Worm (Caenorhabditis elegans) whole organism, L4 larva: Measurements from ENCODE around the gene T26C11.8.

Source experiments
- D1046.2 ChIP-seq: fragments of 200-800 bp; sonication (Bioruptor generic); IDR thresholded peaks from 2 replicates; pipeline ENCODE4 v1.3.6; 2022; ENCODE audit warnings: missing genetic modification characterization, missing compliant biosample characterization
- F10B5.3 ChIP-seq: sonication (generic microtip); optimal IDR thresholded peaks from 2 replicates; lab custom pipeline; 2016; ENCODE audit warnings: mild to moderate bottlenecking, missing genetic modification characterization, missing compliant biosample characterization
- F26F4.8 ChIP-seq: fragments of 200-800 bp; sonication (Bioruptor generic); conservative IDR thresholded peaks from 2 replicates; pipeline ENCODE4 v1.3.6; 2022; ENCODE audit warnings: missing genetic modification characterization, missing compliant biosample characterization
- F37D6.2 ChIP-seq: sonication (generic microtip); optimal IDR thresholded peaks from 2 replicates; lab custom pipeline; 2016; ENCODE audit warnings: mild to moderate bottlenecking, missing genetic modification characterization, missing compliant biosample characterization
- T26A8.4 ChIP-seq: fragments of 200-800 bp; sonication (Bioruptor generic); IDR thresholded peaks from 2 replicates; pipeline ENCODE4 v1.3.6; 2022; ENCODE audit warnings: missing genetic modification characterization, missing compliant biosample characterization
- Y48G9A.11 ChIP-seq: fragments of 200-800 bp; sonication (Bioruptor generic); IDR thresholded peaks from 2 replicates; pipeline ENCODE4 v1.3.6; 2022; ENCODE audit warnings: missing genetic modification reagents, missing genetic modification characterization, missing compliant biosample characterization
- Y5F2A.4 ChIP-seq: fragments of 200-800 bp; sonication (Bioruptor generic); optimal IDR thresholded peaks from 2 replicates; lab custom pipeline; 2018; ENCODE audit warnings: mild to moderate bottlenecking, missing genetic modification characterization, missing compliant biosample characterization
- Y75B8A.6 ChIP-seq: fragments of 200-800 bp; sonication (Bioruptor generic); IDR thresholded peaks from 2 replicates; pipeline ENCODE4 v1.3.6; 2022; ENCODE audit warnings: missing genetic modification reagents, missing genetic modification characterization, missing compliant biosample characterization
- ZK337.2 ChIP-seq: fragments of 200-800 bp; sonication (Bioruptor generic); IDR thresholded peaks from 2 replicates; pipeline ENCODE4 v1.3.6; 2022; ENCODE audit warnings: missing genetic modification reagents, missing genetic modification characterization, missing compliant biosample characterization
- ZK546.5 ChIP-seq, 2 experiments: sonication (generic microtip); optimal IDR thresholded peaks; 2 replicates each; lab custom pipeline; 2017; ENCODE audit warnings: missing biosample characterization in 2 of 2, missing genetic modification characterization in 2 of 2
- aly-2 ChIP-seq: sonication (generic microtip); optimal IDR thresholded peaks from 2 replicates; lab custom pipeline; 2018; ENCODE audit warnings: missing biosample characterization, missing genetic modification characterization
- ceh-28 ChIP-seq: fragments of 150-350 bp; optimal IDR thresholded peaks from 2 replicates; lab custom pipeline; 2014; ENCODE audit warnings: missing biosample characterization, missing genetic modification reagents, missing genetic modification characterization
- ctbp-1 ChIP-seq: fragments of 200-800 bp; sonication (Bioruptor generic); IDR thresholded peaks from 2 replicates; pipeline ENCODE4 v1.3.6; 2022; ENCODE audit warnings: missing genetic modification reagents, missing genetic modification characterization, missing compliant biosample characterization
- daf-16 ChIP-seq, 3 experiments: sonication (generic microtip); optimal IDR thresholded peaks; 2 replicates each; lab custom pipeline; 2016 to 2017; ENCODE audit warnings: missing genetic modification characterization in 3 of 3, missing genetic modification reagents in 3 of 3, mild to moderate bottlenecking in 2 of 3, missing compliant biosample characterization in 2 of 3, missing biosample characterization in 1 of 3, moderate library complexity in 1 of 3
- dmd-6 ChIP-seq: fragments of 200-800 bp; sonication (Bioruptor generic); IDR thresholded peaks from 2 replicates; pipeline ENCODE4 v1.3.6; 2022; ENCODE audit warnings: missing genetic modification reagents, missing genetic modification characterization, missing compliant biosample characterization
- dmd-8 ChIP-seq: fragments of 200-800 bp; sonication (Bioruptor generic); IDR thresholded peaks from 2 replicates; pipeline ENCODE4 v1.3.6; 2022; ENCODE audit warnings: missing genetic modification characterization, missing compliant biosample characterization
- dmd-9 ChIP-seq: fragments of 200-800 bp; sonication (Bioruptor generic); IDR thresholded peaks from 2 replicates; pipeline ENCODE4 v1.3.6; 2022; ENCODE audit warnings: missing genetic modification reagents, missing genetic modification characterization, missing compliant biosample characterization
- dpl-1 ChIP-seq: fragments of 150-350 bp; optimal IDR thresholded peaks from 2 replicates; lab custom pipeline; 2014; ENCODE audit warnings: missing biosample characterization, missing genetic modification reagents, missing genetic modification characterization
- duxl-1 ChIP-seq: sonication (generic microtip); optimal IDR thresholded peaks from 2 replicates; lab custom pipeline; 2016; ENCODE audit warnings: mild to moderate bottlenecking, missing genetic modification characterization, moderate library complexity, missing compliant biosample characterization; ENCODE audit not compliant: poor library complexity
- fos-1 ChIP-seq: fragments of 150-350 bp; optimal IDR thresholded peaks from 2 replicates; lab custom pipeline; 2014; ENCODE audit warnings: missing biosample characterization, missing genetic modification characterization
- gei-8 ChIP-seq: fragments of 200-800 bp; sonication (Bioruptor generic); optimal IDR thresholded peaks from 2 replicates; lab custom pipeline; 2018; ENCODE audit warnings: mild to moderate bottlenecking, missing genetic modification characterization, missing compliant biosample characterization
- hlh-11 ChIP-seq: fragments of 200-800 bp; sonication (Bioruptor generic); optimal IDR thresholded peaks from 2 replicates; lab custom pipeline; 2018; ENCODE audit warnings: mild to moderate bottlenecking, missing genetic modification characterization, missing compliant biosample characterization
- jun-1 ChIP-seq: fragments of 150-350 bp; optimal IDR thresholded peaks from 2 replicates; lab custom pipeline; 2014; ENCODE audit warnings: missing biosample characterization, missing genetic modification reagents, missing genetic modification characterization
- lim-7 ChIP-seq: fragments of 200-800 bp; sonication (Bioruptor generic); IDR thresholded peaks from 2 replicates; pipeline ENCODE4 v1.3.6; 2022; ENCODE audit warnings: missing genetic modification characterization, missing compliant biosample characterization
- lin-1 ChIP-seq: fragments of 200-800 bp; sonication (Bioruptor generic); IDR thresholded peaks from 2 replicates; pipeline ENCODE4 v1.3.6; 2022; ENCODE audit warnings: missing genetic modification reagents, missing genetic modification characterization, missing compliant biosample characterization
- lin-13 ChIP-seq: fragments of 150-350 bp; optimal IDR thresholded peaks from 2 replicates; lab custom pipeline; 2014; ENCODE audit warnings: missing biosample characterization, missing genetic modification reagents, missing genetic modification characterization
- lin-38 ChIP-seq: fragments of 200-800 bp; sonication (Bioruptor generic); IDR thresholded peaks from 2 replicates; pipeline ENCODE4 v1.3.6; 2022; ENCODE audit warnings: missing genetic modification reagents, missing genetic modification characterization, missing compliant biosample characterization
- lin-39 ChIP-seq: fragments of 150-350 bp; optimal IDR thresholded peaks from 2 replicates; lab custom pipeline; 2014; ENCODE audit warnings: missing biosample characterization, missing genetic modification reagents, missing genetic modification characterization
- lir-3 ChIP-seq: sonication (generic microtip); optimal IDR thresholded peaks from 2 replicates; lab custom pipeline; 2016; ENCODE audit warnings: mild to moderate bottlenecking, missing genetic modification characterization, missing compliant biosample characterization
- madf-5 ChIP-seq, 2 experiments: fragments of 200-800 bp; sonication (Bioruptor generic); IDR thresholded peaks; 2 replicates each; pipeline ENCODE4 v1.3.6; 2022; ENCODE audit warnings: missing compliant biosample characterization in 2 of 2, missing genetic modification characterization in 2 of 2
- mdt-29 ChIP-seq: fragments of 200-800 bp; sonication (Bioruptor generic); IDR thresholded peaks from 2 replicates; pipeline ENCODE4 v1.3.6; 2022; ENCODE audit warnings: missing genetic modification reagents, missing genetic modification characterization, missing compliant biosample characterization
- mxl-3 ChIP-seq: fragments of 200-800 bp; sonication (Bioruptor generic); optimal IDR thresholded peaks from 2 replicates; lab custom pipeline; 2018; ENCODE audit warnings: mild to moderate bottlenecking, missing genetic modification characterization, missing compliant biosample characterization
- nhr-102 ChIP-seq: sonication (generic microtip); optimal IDR thresholded peaks from 2 replicates; lab custom pipeline; 2016; ENCODE audit warnings: mild to moderate bottlenecking, missing genetic modification characterization, moderate library complexity, missing compliant biosample characterization
- nhr-237 ChIP-seq: sonication (generic microtip); optimal IDR thresholded peaks from 2 replicates; lab custom pipeline; 2017; ENCODE audit warnings: missing biosample characterization, missing genetic modification characterization
- nhr-25 ChIP-seq: sonication (generic microtip); optimal IDR thresholded peaks from 2 replicates; lab custom pipeline; 2017; ENCODE audit warnings: missing genetic modification characterization, mild to moderate bottlenecking, missing compliant biosample characterization, antibody characterized with exemption, moderate library complexity, borderline replicate concordance; ENCODE audit not compliant: insufficient read depth
- nhr-41 ChIP-seq: fragments of 200-800 bp; sonication (Bioruptor generic); IDR thresholded peaks from 2 replicates; pipeline ENCODE4 v1.3.6; 2022; ENCODE audit warnings: missing genetic modification reagents, missing genetic modification characterization, missing compliant biosample characterization
- nhr-42 ChIP-seq: fragments of 200-800 bp; sonication (Bioruptor generic); IDR thresholded peaks from 2 replicates; pipeline ENCODE4 v1.3.6; 2022; ENCODE audit warnings: missing genetic modification characterization, missing compliant biosample characterization
- nhr-77 ChIP-seq: fragments of 150-350 bp; optimal IDR thresholded peaks from 2 replicates; lab custom pipeline; 2014; ENCODE audit warnings: missing biosample characterization, missing genetic modification characterization
- pqm-1 ChIP-seq: sonication (generic microtip); optimal IDR thresholded peaks from 2 replicates; lab custom pipeline; 2017; ENCODE audit warnings: missing biosample characterization, missing genetic modification characterization
- sdz-12 ChIP-seq: fragments of 200-800 bp; sonication (Bioruptor generic); optimal IDR thresholded peaks from 2 replicates; lab custom pipeline; 2018; ENCODE audit warnings: mild to moderate bottlenecking, missing genetic modification characterization, missing compliant biosample characterization
- set-16 ChIP-seq: fragments of 200-800 bp; sonication (Bioruptor generic); IDR thresholded peaks from 2 replicates; pipeline ENCODE4 v1.3.6; 2022; ENCODE audit warnings: missing genetic modification reagents, missing genetic modification characterization, missing compliant biosample characterization
- snpc-4 ChIP-seq: fragments of 150-350 bp; optimal IDR thresholded peaks from 2 replicates; lab custom pipeline; 2014; ENCODE audit warnings: missing biosample characterization, missing genetic modification characterization
- spr-1 ChIP-seq: sonication (generic microtip); optimal IDR thresholded peaks from 2 replicates; lab custom pipeline; 2016; ENCODE audit warnings: mild to moderate bottlenecking, missing genetic modification characterization, missing compliant biosample characterization
- spr-3 ChIP-seq: fragments of 200-800 bp; sonication (Bioruptor generic); optimal IDR thresholded peaks from 2 replicates; lab custom pipeline; 2018; ENCODE audit warnings: mild to moderate bottlenecking, missing genetic modification characterization, missing compliant biosample characterization
- unc-130 ChIP-seq: sonication (generic microtip); optimal IDR thresholded peaks from 2 replicates; lab custom pipeline; 2016; ENCODE audit warnings: missing genetic modification reagents, missing genetic modification characterization, missing compliant biosample characterization
- unc-62 ChIP-seq, 3 experiments: fragments of 150-350 bp in 1 of 3; sonication (generic microtip); optimal IDR thresholded peaks in 2 of 3; peaks in 1 of 3; 1 replicate in 1 of 3; 2 replicates in 2 of 3; lab custom pipeline; 2014 to 2017; ENCODE audit warnings: missing biosample characterization in 3 of 3, missing genetic modification characterization in 3 of 3, missing genetic modification reagents in 3 of 3, missing genotype in 1 of 3
- zag-1 ChIP-seq: fragments of 150-350 bp; optimal IDR thresholded peaks from 2 replicates; lab custom pipeline; 2014; ENCODE audit warnings: missing biosample characterization, missing genetic modification characterization
- zfp-2 ChIP-seq: sonication (generic microtip); optimal IDR thresholded peaks from 2 replicates; lab custom pipeline; 2016; ENCODE audit warnings: mild to moderate bottlenecking, missing genetic modification characterization, missing compliant biosample characterization
- zfp-3 ChIP-seq: fragments of 200-800 bp; sonication (Bioruptor generic); conservative IDR thresholded peaks from 2 replicates; pipeline ENCODE4 v1.3.6; 2022; ENCODE audit warnings: missing genetic modification reagents, missing genetic modification characterization, missing compliant biosample characterization
- zip-2 ChIP-seq: fragments of 150-350 bp; optimal IDR thresholded peaks from 2 replicates; lab custom pipeline; 2014; ENCODE audit warnings: missing biosample characterization, missing genetic modification characterization

T26C11.8 gene

DNA sequence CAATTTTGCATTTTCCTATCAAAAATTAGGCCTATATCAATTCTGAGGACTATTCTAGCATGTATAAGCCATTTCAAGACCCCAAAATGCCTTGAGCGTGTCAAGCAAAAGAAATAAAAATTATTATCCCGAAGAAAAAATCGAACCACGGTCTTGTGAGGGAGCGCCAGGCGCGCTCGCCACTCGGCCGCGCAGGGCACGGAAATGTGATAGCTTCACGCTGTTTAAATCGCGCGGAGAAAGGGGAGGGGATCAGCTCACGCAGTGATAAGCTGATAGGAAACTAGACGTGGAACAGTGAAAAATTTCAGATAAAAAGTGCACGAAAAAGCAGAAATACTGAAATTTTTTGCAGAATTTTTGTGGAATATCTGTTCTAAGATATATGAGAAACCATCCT, 22.8 kb upstream of the T26C11.8 start:
- TF ChIP-seq spr-1 (tag; lab: Kevin White, UChicago) (peak; percentile 34), hlh-11 (peak; percentile 43), nhr-41 (GFP tag; lab: Robert Waterston, UW) (peak; percentile 73; the same call in 1 of the 2 replicates), zfp-2 (tag; lab: Kevin White, UChicago) (no peak), lin-38 (GFP tag; lab: Robert Waterston, UW) (peak; percentile 74), F10B5.3 (tag; lab: Kevin White, UChicago) (peak; percentile 43), snpc-4 (tag; lab: Kevin White, UChicago) (no peak), zfp-3 (GFP tag; lab: Robert Waterston, UW) (0 out of 2 replicates have a peak, but pooled peaks have one; percentile 34), F26F4.8 (peak; percentile 96), zag-1 (tag; lab: Kevin White, UChicago) (no peak), sdz-12 (GFP tag; lab: Kevin White, UChicago) (peak; percentile 76), nhr-77 (no peak), ZK337.2 (GFP tag; lab: Robert Waterston, UW) (0 out of 2 replicates have a peak, but pooled peaks have one; percentile 35), ctbp-1 (GFP tag; lab: Robert Waterston, UW) (peak; percentile 55; the same call in 1 of the 2 replicates), ceh-28 (tag; lab: Kevin White, UChicago) (no peak), daf-16 (GFP tag; optimal IDR thresholded peaks at IDR 0.05; lab: Kevin White, UChicago) (peak; percentile 2 to 74), daf-16 (tag; optimal IDR thresholded peaks at IDR 0.05; lab: Kevin White, UChicago) (no peak), dpl-1 (GFP tag; lab: Kevin White, UChicago) (no peak), unc-130 (GFP tag; lab: Kevin White, UChicago) (peak; percentile 54), mxl-3 (peak; percentile 47), jun-1 (tag; lab: Kevin White, UChicago) (peak; percentile 9), D1046.2 (peak; percentile 82), lim-7 (GFP tag; lab: Robert Waterston, UW) (peak; percentile 91), Y5F2A.4 (GFP tag; lab: Kevin White, UChicago) (peak; percentile 72), ZK546.5 (tag; optimal IDR thresholded peaks at IDR 0.05; lab: Kevin White, UChicago) (no peak), dmd-6 (peak; percentile 51), madf-5 (GFP tag; IDR thresholded peaks at IDR 0.05; lab: Robert Waterston, UW) (peak; percentile 68 to 69; a peak in 1 of 4 replicates), dmd-8 (GFP tag; lab: Robert Waterston, UW) (peak; percentile 65; the same call in 1 of the 2 replicates), nhr-102 (tag; lab: Kevin White, UChicago) (peak; percentile 56), pqm-1 (tag; lab: Kevin White, UChicago) (no peak), gei-8 (peak; percentile 43), fos-1 (tag; lab: Kevin White, UChicago) (no peak), dmd-9 (GFP tag; lab: Robert Waterston, UW) (peak; percentile 51; the same call in 1 of the 2 replicates), lin-1 (GFP tag; lab: Robert Waterston, UW) (no peak), duxl-1 (tag; lab: Kevin White, UChicago) (peak; percentile 96), set-16 (GFP tag; lab: Robert Waterston, UW) (peak; percentile 66), nhr-42 (GFP tag; lab: Robert Waterston, UW) (peak; percentile 71; the same call in 1 of the 2 replicates), lin-13 (peak; percentile 31), aly-2 (tag; lab: Kevin White, UChicago) (no peak), T26A8.4 (GFP tag; lab: Robert Waterston, UW) (peak; percentile 58; the same call in 1 of the 2 replicates), nhr-25 (tag; lab: Kevin White, UChicago) (no peak), unc-62 (GFP tag; optimal IDR thresholded peaks at IDR 0.05 in 1 of 2; lab: Kevin White, UChicago) (no peak), unc-62 (tag; optimal IDR thresholded peaks at IDR 0.05; lab: Kevin White, UChicago) (no peak), lin-39 (tag; lab: Kevin White, UChicago) (no peak), spr-3 (peak; percentile 23), Y48G9A.11 (GFP tag; lab: Robert Waterston, UW) (0 out of 2 replicates have a peak, but pooled peaks have one; percentile 42), Y75B8A.6 (peak; percentile 75), zip-2 (tag; lab: Kevin White, UChicago) (peak; percentile 2), F37D6.2 (tag; lab: Kevin White, UChicago) (peak; percentile 23), lir-3 (peak; percentile 30), mdt-29 (no peak), nhr-237 (tag; lab: Kevin White, UChicago) (no peak)
